Worm (Caenorhabditis elegans): ENCODE measurements around the gene F59A6.2.

Gene F59A6.2

ce11 chrII:5014399-5014798 lies at the start of gene F59A6.2:
Gene F59A6.2, plus strand, starts transcription at chrII:5014699.
- no peak for TF ChIP-seq aly-2 (tag; optimal IDR thresholded peaks at IDR 0.05)
- no peak for TF ChIP-seq ceh-82 (tag; optimal IDR thresholded peaks at IDR 0.05)

- TF ChIP-seq peb-1 (tag; optimal IDR thresholded peaks at IDR 0.05) (no peak), mdl-1 (tag; optimal IDR thresholded peaks at IDR 0.05) (no peak), nhr-12 (tag; optimal IDR thresholded peaks at IDR 0.05) (no peak), nhr-237 (tag; optimal IDR thresholded peaks at IDR 0.05) (no peak), sem-4 (tag; optimal IDR thresholded peaks at IDR 0.05) (no peak), nhr-11 (tag; optimal IDR thresholded peaks at IDR 0.05) (no peak), lin-39 (tag; optimal IDR thresholded peaks at IDR 0.05) (no peak), ceh-16 (tag; optimal IDR thresholded peaks at IDR 0.05) (no peak), C34F6.9 (tag; optimal IDR thresholded peaks at IDR 0.05) (no peak), Y55F3AM.14 (GFP tag; optimal IDR thresholded peaks at IDR 0.05) (no peak)
Observed at ce11 chrII:4966576-4966975, 47.9 kb upstream of the F59A6.2 start.

ce11 chrII:4967636-4968035 lies 46.9 kb upstream of the F59A6.2 start:
- TF ChIP-seq fos-1 (tag; optimal IDR thresholded peaks at IDR 0.05), result peak; percentile 26
- TF ChIP-seq zag-1 (tag; optimal IDR thresholded peaks at IDR 0.05), result no peak

- TF ChIP-seq ztf-1 (GFP tag; conservative IDR thresholded peaks at IDR 0.05) (no peak), nhr-77 (tag; optimal IDR thresholded peaks at IDR 0.05) (no peak), R02D3.7 (tag; optimal IDR thresholded peaks at IDR 0.05) (no peak)
Observed at ce11 chrII:4968863-4969262, 45.6 kb upstream of the F59A6.2 start, which contains the start of gene shc-2. Gene shc-2, plus strand, starts transcription at chrII:4969163.

ce11 chrII:4974448-4974951 lies 40.0 kb upstream of the F59A6.2 start:
- TF ChIP-seq unc-39 (tag; optimal IDR thresholded peaks at IDR 0.05), result no peak
- TF ChIP-seq dmd-4 (tag; optimal IDR thresholded peaks at IDR 0.05), result no peak
- TF ChIP-seq ztf-1 (GFP tag; conservative IDR thresholded peaks at IDR 0.05), result no peak
- TF ChIP-seq nhr-23 (tag; optimal IDR thresholded peaks at IDR 0.05), result no peak
- no peak for TF ChIP-seq nhr-237 (tag; optimal IDR thresholded peaks at IDR 0.05)
- no peak for TF ChIP-seq crh-2 (tag; optimal IDR thresholded peaks at IDR 0.05)
- TF ChIP-seq ZK546.5 (tag; optimal IDR thresholded peaks at IDR 0.05), result no peak
- TF ChIP-seq aly-2 (tag; optimal IDR thresholded peaks at IDR 0.05), result no peak
- no peak for TF ChIP-seq sma-3 (GFP tag; optimal IDR thresholded peaks at IDR 0.05)
- no peak for TF ChIP-seq gmeb-1 (tag; optimal IDR thresholded peaks at IDR 0.05)
- no peak for TF ChIP-seq unc-62 (GFP tag; optimal IDR thresholded peaks at IDR 0.05)

DNA sequence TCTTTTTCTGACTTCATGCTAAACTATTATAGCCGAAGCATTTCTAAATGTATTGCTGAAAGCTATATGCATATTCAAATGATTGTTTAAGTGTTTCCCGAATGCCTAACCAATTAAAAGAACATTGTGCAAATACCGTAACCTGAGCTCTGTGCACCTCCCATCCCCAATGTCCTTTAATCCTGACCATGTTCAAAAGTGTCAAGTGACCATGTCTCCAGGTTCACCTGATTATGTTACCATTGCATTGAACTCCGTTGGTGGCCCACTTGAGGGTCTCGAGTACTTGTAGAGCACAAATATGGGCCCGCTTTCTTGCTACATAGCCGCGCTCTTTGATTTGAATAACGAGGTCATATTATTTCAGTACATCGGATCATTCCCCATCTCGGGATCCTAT lies 39.2 kb upstream of the F59A6.2 start:
- no peak for TF ChIP-seq ztf-1 (GFP tag; conservative IDR thresholded peaks at IDR 0.05)
- TF ChIP-seq lsy-2 (tag; optimal IDR thresholded peaks at IDR 0.05), result no peak
- no peak for TF ChIP-seq unc-62 (GFP tag; optimal IDR thresholded peaks at IDR 0.05)
- no peak for TF ChIP-seq lin-39 (tag; optimal IDR thresholded peaks at IDR 0.05)
- no peak for TF ChIP-seq zag-1 (tag; optimal IDR thresholded peaks at IDR 0.05)
- no peak for TF ChIP-seq gmeb-1 (tag; optimal IDR thresholded peaks at IDR 0.05)
- TF ChIP-seq nhr-237 (tag; optimal IDR thresholded peaks at IDR 0.05), result no peak
- TF ChIP-seq ceh-82 (tag; optimal IDR thresholded peaks at IDR 0.05), result no peak
- no peak for TF ChIP-seq nhr-11 (tag; optimal IDR thresholded peaks at IDR 0.05)
- TF ChIP-seq skn-1 (tag; optimal IDR thresholded peaks at IDR 0.05), result no peak
- no peak for TF ChIP-seq elt-1 (tag; optimal IDR thresholded peaks at IDR 0.05)
- no peak for TF ChIP-seq ama-1 (optimal IDR thresholded peaks at IDR 0.05)
- no peak for TF ChIP-seq R02D3.7 (tag; optimal IDR thresholded peaks at IDR 0.05)
- no peak for TF ChIP-seq sem-4 (tag; optimal IDR thresholded peaks at IDR 0.05)
- no peak for TF ChIP-seq ztf-11 (tag; optimal IDR thresholded peaks at IDR 0.05)

DNA sequence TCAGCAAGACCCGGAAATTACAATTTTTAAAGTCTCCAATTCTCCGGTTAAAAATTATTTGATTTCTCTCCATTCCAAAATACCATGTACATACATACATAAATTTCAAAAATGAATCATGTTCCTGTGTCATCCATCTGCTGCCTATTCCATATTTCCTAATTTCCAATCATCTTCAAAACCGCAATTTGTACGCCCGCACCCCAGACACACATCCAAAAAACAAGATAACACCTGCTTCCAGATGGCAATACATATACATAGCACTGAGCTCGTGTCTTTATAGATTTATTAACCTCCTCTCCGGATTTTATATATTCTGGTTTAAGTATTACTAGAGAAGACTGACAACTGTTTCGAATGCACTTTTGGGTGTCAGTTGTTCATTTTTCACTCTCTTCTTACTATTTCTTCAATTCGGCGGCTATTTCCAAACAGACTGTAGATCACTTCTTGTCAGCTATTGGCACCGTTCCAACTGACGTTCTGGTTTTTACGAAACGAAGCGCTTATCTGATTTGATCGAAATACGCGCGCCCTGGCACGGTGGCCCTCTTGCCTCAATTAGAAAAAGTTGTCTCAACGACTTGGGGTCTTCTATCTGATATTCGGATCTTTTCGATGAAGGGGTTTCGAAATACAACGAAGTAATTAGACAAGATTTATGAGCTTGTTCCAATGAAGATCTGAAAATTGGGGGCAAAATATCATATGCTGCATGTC lies 32.7 kb upstream of the F59A6.2 start:
- TF ChIP-seq elt-1 (tag; optimal IDR thresholded peaks at IDR 0.05), result peak; percentile 16
- peak; percentile 90 for TF ChIP-seq ceh-16 (tag; optimal IDR thresholded peaks at IDR 0.05)
- no peak for TF ChIP-seq nhr-11 (tag; optimal IDR thresholded peaks at IDR 0.05)
- no peak for TF ChIP-seq unc-62 (GFP tag; optimal IDR thresholded peaks at IDR 0.05)
